Worm (Caenorhabditis elegans): Measurements from ENCODE around the gene grl-19.
A peak's percentile ranks its signal among the peaks of the same experiment; 100 is the strongest.

Gene grl-19

DNA sequence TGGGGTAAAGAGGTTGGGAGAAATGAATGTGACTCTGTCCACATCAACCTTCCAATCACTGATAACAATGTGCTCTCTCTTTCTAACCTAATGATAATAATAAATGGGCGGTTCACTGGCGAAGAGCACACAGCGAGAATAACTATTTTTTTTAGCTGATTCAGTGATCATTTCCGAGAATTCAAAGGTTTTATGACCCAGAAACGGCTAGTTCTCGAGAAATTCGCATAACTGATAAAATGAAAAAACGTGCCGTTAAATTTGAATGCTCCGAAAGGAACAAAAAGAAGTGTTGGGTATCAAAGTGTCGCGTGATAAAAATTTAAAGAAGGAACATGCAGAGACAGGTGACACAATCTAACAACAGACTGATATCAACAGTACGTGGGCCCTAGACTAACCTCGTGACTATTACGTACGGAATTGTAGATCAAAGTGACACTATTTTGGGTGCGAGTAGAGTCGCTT is 43.4 kb upstream of the grl-19 start:
- TF ChIP-seq nhr-20 (tag; optimal IDR thresholded peaks at IDR 0.05) = peak; percentile 70
- TF ChIP-seq nhr-47 (tag; optimal IDR thresholded peaks at IDR 0.05) = peak; percentile 2
- TF ChIP-seq jun-1 (tag; optimal IDR thresholded peaks at IDR 0.05) = peak; percentile 20
- peak; percentile 47 for TF ChIP-seq nhr-90 (tag; optimal IDR thresholded peaks at IDR 0.05; ENCODE audit: poor library complexity)
- peak; percentile 70 for TF ChIP-seq nhr-71 (tag; optimal IDR thresholded peaks at IDR 0.05)
- peak; percentile 46; the same call in 1 of the 2 replicates for TF ChIP-seq nhr-19 (GFP tag; conservative IDR thresholded peaks at IDR 0.05)
- peak; percentile 1 for TF ChIP-seq lin-13 (GFP tag; optimal IDR thresholded peaks at IDR 0.05)
- peak in 1 of 2 experiments; percentile 76 for TF ChIP-seq lin-35 (GFP tag; optimal IDR thresholded peaks at IDR 0.05)
- TF ChIP-seq snu-23 (GFP tag; optimal IDR thresholded peaks at IDR 0.05) = peak; percentile 34
- TF ChIP-seq lin-14 (GFP tag; optimal IDR thresholded peaks at IDR 0.05) = peak; percentile 46
- TF ChIP-seq hpl-2 (GFP tag; optimal IDR thresholded peaks at IDR 0.05) = no peak
- TF ChIP-seq nhr-12 (tag; optimal IDR thresholded peaks at IDR 0.05) = no peak
- no peak for TF ChIP-seq efl-1 (optimal IDR thresholded peaks at IDR 0.05)
- TF ChIP-seq efl-1 (GFP tag; optimal IDR thresholded peaks at IDR 0.05 in 1 of 2) = peak in 1 of 2 experiments; percentile 70
- peak in 2 of 6 experiments; percentile 37 to 45 for TF ChIP-seq elt-3 (tag; optimal IDR thresholded peaks at IDR 0.05)
- no peak for TF ChIP-seq ceh-63 (GFP tag; optimal IDR thresholded peaks at IDR 0.05)
- peak; percentile 28 for TF ChIP-seq tbx-2 (tag; optimal IDR thresholded peaks at IDR 0.05)
- no peak for TF ChIP-seq aly-2 (tag; optimal IDR thresholded peaks at IDR 0.05)
- TF ChIP-seq elt-2 (tag; optimal IDR thresholded peaks at IDR 0.05) = peak; percentile 81
- TF ChIP-seq mdl-1 (tag; optimal IDR thresholded peaks at IDR 0.05) = peak in 1 of 2 experiments; percentile 54
- TF ChIP-seq pax-3 (tag; optimal IDR thresholded peaks at IDR 0.05) = peak; percentile 18
- TF ChIP-seq dpl-1 (GFP tag; optimal IDR thresholded peaks at IDR 0.05) = peak in 1 of 3 experiments; percentile 49
- TF ChIP-seq fos-1 (tag; optimal IDR thresholded peaks at IDR 0.05) = no peak
- no peak for TF ChIP-seq alr-1 (tag; optimal IDR thresholded peaks at IDR 0.05; ENCODE audit: borderline replicate concordance)
- TF ChIP-seq lir-3 (tag; optimal IDR thresholded peaks at IDR 0.05; ENCODE audit: poor library complexity) = no peak

DNA sequence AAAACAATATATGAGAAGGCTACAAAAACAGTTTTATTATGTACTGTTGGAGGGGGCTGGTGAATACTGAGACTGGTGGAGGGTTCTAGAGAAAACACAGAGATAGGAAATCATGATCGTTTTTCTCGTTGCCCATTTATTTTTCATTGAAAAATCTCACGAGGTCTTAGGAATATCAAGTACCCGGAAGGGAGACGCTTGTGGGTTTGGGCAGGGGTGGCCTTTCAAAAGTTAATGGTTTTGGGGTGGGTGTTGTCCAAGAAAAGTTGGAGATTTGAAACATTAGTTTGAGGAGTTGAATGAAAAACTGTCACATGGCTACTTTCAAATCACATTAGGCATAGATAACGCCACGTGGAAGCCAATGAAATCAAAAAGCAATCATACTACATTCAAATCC is 42.4 kb upstream of the grl-19 start:
- TF ChIP-seq ceh-82 (tag; optimal IDR thresholded peaks at IDR 0.05) (no peak), snu-23 (GFP tag; optimal IDR thresholded peaks at IDR 0.05) (peak; percentile 23), lin-39 (tag; optimal IDR thresholded peaks at IDR 0.05) (no peak), lin-14 (GFP tag; optimal IDR thresholded peaks at IDR 0.05) (peak; percentile 53), dpl-1 (GFP tag; optimal IDR thresholded peaks at IDR 0.05) (peak in 1 of 3 experiments; percentile 3), nhr-28 (tag; optimal IDR thresholded peaks at IDR 0.05) (no peak), nhr-90 (tag; optimal IDR thresholded peaks at IDR 0.05; ENCODE audit: poor library complexity) (peak; percentile 27), tbx-2 (tag; optimal IDR thresholded peaks at IDR 0.05) (peak; percentile 1), lir-3 (tag; optimal IDR thresholded peaks at IDR 0.05; ENCODE audit: poor library complexity) (no peak), elt-3 (tag; optimal IDR thresholded peaks at IDR 0.05) (peak in 2 of 6 experiments; percentile 37 to 46), ceh-88 (GFP tag; IDR thresholded peaks at IDR 0.05) (no peak), blmp-1 (tag; optimal IDR thresholded peaks at IDR 0.05) (peak; percentile 39), nhr-85 (tag) (peak; percentile 33), mdl-1 (tag; optimal IDR thresholded peaks at IDR 0.05) (peak in 1 of 2 experiments; percentile 61), nhr-71 (tag; optimal IDR thresholded peaks at IDR 0.05) (peak; percentile 38), nhr-20 (tag; optimal IDR thresholded peaks at IDR 0.05) (peak; percentile 29)

DNA sequence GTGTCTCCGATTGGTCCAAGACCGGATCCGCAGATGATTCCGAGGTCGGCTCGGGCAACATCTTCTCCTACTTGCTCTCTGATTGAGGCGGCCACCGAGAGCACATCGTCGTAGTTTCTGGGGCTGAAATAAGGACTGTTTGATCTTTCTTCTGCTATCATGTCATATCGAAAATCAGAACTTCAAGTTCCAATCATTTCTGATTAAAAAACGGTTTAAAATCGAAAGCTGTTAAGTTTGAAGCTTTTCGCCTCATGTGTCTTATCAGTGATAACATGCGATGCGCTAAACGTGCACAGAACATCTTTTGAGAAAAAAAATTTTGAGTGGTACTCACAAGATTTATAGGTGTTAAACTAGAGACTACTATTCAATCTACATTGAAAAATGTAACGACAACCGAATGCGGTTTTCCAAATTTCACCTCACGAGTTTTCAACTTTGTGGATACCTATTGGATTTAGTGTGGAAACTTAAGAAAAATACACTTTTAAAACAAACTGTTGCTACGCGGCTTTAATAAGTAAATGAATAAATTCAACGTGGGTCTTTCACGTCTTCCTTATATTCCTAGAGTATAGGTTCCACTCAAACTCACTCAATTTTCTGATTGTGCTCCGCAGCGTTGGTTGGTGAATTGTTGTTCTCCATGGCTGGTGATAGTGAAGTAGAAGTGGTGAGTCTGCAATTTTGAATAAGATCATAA is 41.8 kb upstream of the grl-19 start:
- TF ChIP-seq efl-1 (optimal IDR thresholded peaks at IDR 0.05) (no peak), efl-1 (GFP tag; optimal IDR thresholded peaks at IDR 0.05 in 1 of 2) (peak in 1 of 2 experiments; percentile 93), nhr-77 (tag; optimal IDR thresholded peaks at IDR 0.05) (no peak), nhr-85 (tag) (peak; percentile 51)

DNA sequence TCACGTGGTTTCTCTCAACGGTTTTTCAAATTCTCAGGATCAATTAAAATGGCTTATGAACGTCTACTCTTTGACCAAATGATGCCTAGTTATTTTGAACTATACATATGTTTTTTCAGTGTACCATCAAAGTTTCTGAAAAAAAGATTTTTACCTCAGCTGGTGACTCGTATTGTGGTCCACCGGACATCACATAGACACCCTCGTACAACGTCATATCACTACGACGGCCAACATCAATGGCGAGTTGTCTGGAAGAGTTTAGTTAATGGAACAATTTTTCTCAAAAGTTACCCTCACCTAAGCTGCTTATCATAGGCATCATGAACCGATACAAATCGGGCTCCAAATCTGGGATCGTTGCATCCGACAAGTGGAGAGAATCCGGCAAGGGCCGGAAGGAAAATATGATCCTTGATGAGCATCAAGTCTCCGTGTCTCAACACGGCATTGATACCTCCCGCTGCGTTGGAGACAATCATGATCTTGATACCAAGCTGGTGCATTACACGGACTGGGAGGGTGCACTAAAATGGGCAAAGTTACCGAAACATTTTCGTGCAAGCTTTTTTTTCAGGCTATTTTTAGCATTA is 40.9 kb upstream of the grl-19 start:
- TF ChIP-seq nhr-85 (tag) = peak; percentile 77
- TF ChIP-seq efl-1 (optimal IDR thresholded peaks at IDR 0.05) = no peak
- peak in 1 of 2 experiments; percentile 79 for TF ChIP-seq efl-1 (GFP tag; optimal IDR thresholded peaks at IDR 0.05 in 1 of 2)
- TF ChIP-seq hlh-17 (GFP tag; optimal IDR thresholded peaks at IDR 0.05; ENCODE audit: borderline replicate concordance) = no peak
- TF ChIP-seq elt-2 (tag; optimal IDR thresholded peaks at IDR 0.05) = peak; percentile 10
- TF ChIP-seq xbp-1 (tag; optimal IDR thresholded peaks at IDR 0.05) = no peak
